Fruit fly (Drosophila melanogaster) whole organism: ENCODE results near the gene CG10874.
A peak's percentile ranks its signal among the peaks of the same experiment; 100 is the strongest.

Source experiments
- CG8478 ChIP-seq: fragments of >200 bp; optimal IDR thresholded peaks from 2 replicates; lab custom pipeline; 2018; ENCODE audit warnings: inconsistent platforms
- psq ChIP-seq: fragments of >200 bp; optimal IDR thresholded peaks from 2 replicates; lab custom pipeline; 2017

DNA sequence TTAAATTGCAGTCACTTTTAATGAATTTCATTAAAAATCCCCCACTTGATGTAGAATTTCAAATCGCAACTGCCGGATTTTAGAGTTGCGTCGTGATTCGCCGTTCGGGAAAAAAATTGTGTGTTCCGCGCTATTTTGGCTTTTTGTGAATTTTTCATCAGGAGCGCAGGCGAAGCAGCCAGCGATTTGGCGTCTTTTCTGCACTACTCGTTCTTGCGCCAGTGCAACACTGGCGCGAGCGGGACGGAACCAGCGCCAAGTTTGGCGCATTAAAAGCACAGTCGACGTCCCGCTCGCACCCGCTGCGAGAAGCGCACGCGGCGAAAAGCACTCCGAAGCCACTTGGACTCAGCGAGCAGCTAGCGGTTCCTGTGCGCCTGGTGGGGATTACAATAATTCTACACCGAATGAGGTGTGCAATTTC, 1.2 kb upstream of the CG10874 start:
- TF ChIP-seq CG8478 (lab: Kevin White, UChicago) = peak; percentile 50
- TF ChIP-seq psq (lab: Kevin White, UChicago) = no peak
